Worm (Caenorhabditis elegans): ENCODE measurements around the gene ZK632.2.

DNA sequence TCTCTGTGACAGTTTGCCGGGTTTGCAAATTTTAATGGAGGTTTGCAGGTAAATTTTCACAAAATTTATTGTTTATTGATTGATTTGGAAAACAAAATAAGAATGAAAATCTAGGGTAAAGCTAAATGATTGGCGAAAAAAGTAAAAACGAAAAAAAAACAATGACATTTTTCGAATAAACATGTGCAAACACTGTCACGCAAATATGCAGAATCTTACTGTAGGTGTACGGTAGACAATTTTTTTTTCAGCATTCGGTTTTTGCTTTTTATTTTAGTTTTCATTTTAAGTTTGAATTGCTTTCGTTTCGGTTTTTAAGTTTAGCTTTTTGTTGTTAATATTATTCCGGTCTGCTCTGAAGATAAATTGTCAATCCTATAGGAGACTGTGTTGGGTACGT is 19.0 kb downstream of the ZK632.2 start:
- TF ChIP-seq nhr-237 (tag; optimal IDR thresholded peaks at IDR 0.05), result no peak
- no peak for TF ChIP-seq ceh-16 (tag; optimal IDR thresholded peaks at IDR 0.05)
- TF ChIP-seq snpc-4 (tag; optimal IDR thresholded peaks at IDR 0.05), result no peak
- no peak for TF ChIP-seq ceh-82 (tag; optimal IDR thresholded peaks at IDR 0.05)
- TF ChIP-seq lin-39 (tag; optimal IDR thresholded peaks at IDR 0.05), result no peak
- TF ChIP-seq unc-62 (GFP tag; optimal IDR thresholded peaks at IDR 0.05), result no peak
- TF ChIP-seq ztf-11 (tag; optimal IDR thresholded peaks at IDR 0.05), result no peak
- no peak for TF ChIP-seq unc-55 (GFP tag; optimal IDR thresholded peaks at IDR 0.05)
- TF ChIP-seq nhr-77 (tag; optimal IDR thresholded peaks at IDR 0.05), result no peak
- TF ChIP-seq zag-1 (tag; optimal IDR thresholded peaks at IDR 0.05), result no peak
